Worm (Caenorhabditis elegans): ENCODE measurements around the gene R04D3.4.

ce11 chrX:13274102-13274501 is 14.5 kb downstream of the R04D3.4 start, which contains the start of gene cyp-14A3:
- no peak for TF ChIP-seq ref-1 (GFP tag; conservative IDR thresholded peaks at IDR 0.05)
- no peak for TF ChIP-seq T22C8.4 (GFP tag; IDR thresholded peaks at IDR 0.05)
- no peak for TF ChIP-seq ztf-23 (GFP tag; IDR thresholded peaks at IDR 0.05)
- no peak for TF ChIP-seq cog-1 (tag; optimal IDR thresholded peaks at IDR 0.05)
- no peak for TF ChIP-seq tab-1 (GFP tag; IDR thresholded peaks at IDR 0.05)
- no peak for TF ChIP-seq ztf-29 (GFP tag; IDR thresholded peaks at IDR 0.05)

Data from whole organism, midembryonic.